Worm (Caenorhabditis elegans) whole organism, young adult: ENCODE data around the gene ttr-35.

Experiments
- B0261.1 ChIP-seq: sonication (generic microtip); optimal IDR thresholded peaks from 2 replicates; lab custom pipeline; 2016; ENCODE audit warnings: mild to moderate bottlenecking, missing genetic modification characterization, moderate library complexity, missing compliant biosample characterization
- B0336.3 ChIP-seq: fragments of 200-800 bp; sonication (Bioruptor generic); IDR thresholded peaks from 2 replicates; pipeline ENCODE4 v1.3.6; 2022; ENCODE audit warnings: missing genetic modification characterization, missing compliant biosample characterization
- F33H1.4 ChIP-seq: fragments of 200-800 bp; sonication (Bioruptor generic); IDR thresholded peaks from 2 replicates; pipeline ENCODE4 v1.3.6; 2022; ENCODE audit warnings: missing genetic modification reagents, missing genetic modification characterization, missing compliant biosample characterization
- F57C9.4 ChIP-seq: sonication (generic microtip); optimal IDR thresholded peaks from 2 replicates; lab custom pipeline; 2017; ENCODE audit warnings: mild to moderate bottlenecking, missing genetic modification characterization, missing compliant biosample characterization
- Y53G8AR.9 ChIP-seq: fragments of 200-800 bp; sonication (Bioruptor generic); conservative IDR thresholded peaks from 2 replicates; pipeline ENCODE4 v1.3.6; 2022; ENCODE audit warnings: missing genetic modification reagents, missing genetic modification characterization, missing compliant biosample characterization
- Y79H2A.3 ChIP-seq: fragments of 200-800 bp; sonication (Bioruptor generic); conservative IDR thresholded peaks from 2 replicates; pipeline ENCODE4 v1.3.6; 2022; ENCODE audit warnings: missing genetic modification reagents, missing genetic modification characterization, missing compliant biosample characterization
- ZK185.1 ChIP-seq: sonication (generic microtip); optimal IDR thresholded peaks from 2 replicates; lab custom pipeline; 2016; ENCODE audit warnings: mild to moderate bottlenecking, missing genetic modification characterization, missing compliant biosample characterization; ENCODE audit not compliant: poor library complexity, severe bottlenecking
- attf-6 ChIP-seq: fragments of 200-800 bp; sonication (Bioruptor generic); IDR thresholded peaks from 2 replicates; pipeline ENCODE4 v1.3.6; 2022; ENCODE audit warnings: missing genetic modification reagents, missing genetic modification characterization, missing compliant biosample characterization
- cebp-1 ChIP-seq, 2 experiments: fragments of 200-800 bp in 1 of 2; sonication (Bioruptor generic) in 1 of 2; sonication (generic microtip) in 1 of 2; IDR thresholded peaks in 1 of 2; optimal IDR thresholded peaks in 1 of 2; 2 replicates each; pipeline versions ENCODE4 v1.3.6 to Lab custom; 2017 to 2022; ENCODE audit warnings: missing compliant biosample characterization in 2 of 2, missing genetic modification characterization in 2 of 2, mild to moderate bottlenecking in 1 of 2, missing genetic modification reagents in 1 of 2, moderate library complexity in 1 of 2
- chd-7 ChIP-seq: sonication (generic microtip); optimal IDR thresholded peaks from 2 replicates; lab custom pipeline; 2016; ENCODE audit warnings: mild to moderate bottlenecking, missing genetic modification characterization, moderate library complexity, missing compliant biosample characterization
- dox-1 ChIP-seq: fragments of 200-800 bp; sonication (Bioruptor generic); IDR thresholded peaks from 2 replicates; pipeline ENCODE4 v1.3.6; 2022; ENCODE audit warnings: missing genetic modification reagents, missing genetic modification characterization, missing compliant biosample characterization
- dpl-1 ChIP-seq: fragments of 150-350 bp; optimal IDR thresholded peaks from 2 replicates; lab custom pipeline; 2014; ENCODE audit warnings: missing biosample characterization, missing genetic modification reagents, missing genetic modification characterization
- egl-44 ChIP-seq: fragments of 200-800 bp; sonication (Bioruptor generic); IDR thresholded peaks from 2 replicates; pipeline ENCODE4 v1.3.6; 2022; ENCODE audit warnings: missing genetic modification reagents, missing genetic modification characterization, missing compliant biosample characterization
- ets-4 ChIP-seq: fragments of 200-800 bp; sonication (Bioruptor generic); optimal IDR thresholded peaks from 2 replicates; lab custom pipeline; 2018; ENCODE audit warnings: mild to moderate bottlenecking, missing genetic modification characterization, missing compliant biosample characterization
- him-1 ChIP-seq: sonication (generic microtip); optimal IDR thresholded peaks from 2 replicates; lab custom pipeline; 2016; ENCODE audit warnings: missing genotype, missing genetic modification reagents, missing genetic modification characterization, missing compliant biosample characterization
- hmg-20 ChIP-seq: fragments of 200-800 bp; sonication (Bioruptor generic); IDR thresholded peaks from 2 replicates; pipeline ENCODE4 v1.3.6; 2022; ENCODE audit warnings: missing genetic modification reagents, missing genetic modification characterization, missing compliant biosample characterization
- hsf-1 ChIP-seq: fragments of 200-800 bp; sonication (Bioruptor generic); IDR thresholded peaks from 2 replicates; pipeline ENCODE4 v1.3.6; 2022; ENCODE audit warnings: missing genetic modification reagents, missing genetic modification characterization, missing compliant biosample characterization
- let-607 ChIP-seq, 2 experiments: fragments of 200-800 bp in 1 of 2; sonication (Bioruptor generic) in 1 of 2; sonication (generic microtip) in 1 of 2; optimal IDR thresholded peaks; 2 replicates each; lab custom pipeline; 2016 to 2018; ENCODE audit warnings: mild to moderate bottlenecking in 2 of 2, missing compliant biosample characterization in 2 of 2, missing genetic modification characterization in 2 of 2, moderate library complexity in 2 of 2, missing genotype in 1 of 2
- lin-35 ChIP-seq, 3 experiments: fragments of 150-350 bp in 2 of 3; sonication (generic microtip) in 1 of 3; optimal IDR thresholded peaks; 2 replicates each; lab custom pipeline; 2014 to 2018; ENCODE audit warnings: missing biosample characterization in 3 of 3, missing genetic modification characterization in 3 of 3, missing genetic modification reagents in 3 of 3
- lin-40 ChIP-seq: sonication (generic microtip); optimal IDR thresholded peaks from 2 replicates; lab custom pipeline; 2016; ENCODE audit warnings: missing genetic modification characterization, mild to moderate bottlenecking, missing compliant biosample characterization, missing genotype, missing genetic modification reagents
- madf-10 ChIP-seq: sonication (generic microtip); optimal IDR thresholded peaks from 2 replicates; lab custom pipeline; 2016; ENCODE audit warnings: mild to moderate bottlenecking, missing genetic modification characterization, missing compliant biosample characterization
- nfya-1 ChIP-seq: sonication (generic microtip); optimal IDR thresholded peaks from 2 replicates; lab custom pipeline; 2017; ENCODE audit warnings: antibody characterized with exemption, missing compliant biosample characterization, missing genetic modification characterization, borderline replicate concordance; ENCODE audit not compliant: insufficient read depth
- nhr-179 ChIP-seq: sonication (generic microtip); optimal IDR thresholded peaks from 2 replicates; lab custom pipeline; 2016; ENCODE audit warnings: mild to moderate bottlenecking, missing genetic modification characterization, missing compliant biosample characterization
- nhr-80 ChIP-seq: sonication (generic microtip); optimal IDR thresholded peaks from 2 replicates; lab custom pipeline; 2016; ENCODE audit warnings: missing genetic modification characterization, missing compliant biosample characterization
- repo-1 ChIP-seq: sonication (generic microtip); optimal IDR thresholded peaks from 2 replicates; lab custom pipeline; 2017; ENCODE audit warnings: mild to moderate bottlenecking, missing genetic modification characterization, missing compliant biosample characterization
- sea-2 ChIP-seq: fragments of 200-800 bp; sonication (Bioruptor generic); IDR thresholded peaks from 2 replicates; pipeline ENCODE4 v1.3.6; 2022; ENCODE audit warnings: missing genetic modification characterization, missing compliant biosample characterization
- snpc-3.4 ChIP-seq: sonication (generic microtip); optimal IDR thresholded peaks from 2 replicates; lab custom pipeline; 2017; ENCODE audit warnings: missing genetic modification characterization, mild to moderate bottlenecking, missing compliant biosample characterization, antibody characterized with exemption, moderate library complexity, missing genotype, missing genetic modification reagents
- snpc-4 ChIP-seq, 5 experiments: fragments of 150-350 bp in 1 of 5; sonication (generic microtip) in 4 of 5; optimal IDR thresholded peaks; 2 replicates each; lab custom pipeline; 2014 to 2018; ENCODE audit warnings: missing genetic modification characterization in 5 of 5, missing biosample characterization in 3 of 5, antibody characterized with exemption in 2 of 5, mild to moderate bottlenecking in 2 of 5, missing compliant biosample characterization in 2 of 5, missing genotype in 2 of 5, moderate library complexity in 2 of 5, missing genetic modification reagents in 1 of 5
- ztf-22 ChIP-seq: fragments of 200-800 bp; sonication (Bioruptor generic); optimal IDR thresholded peaks from 2 replicates; lab custom pipeline; 2018; ENCODE audit warnings: mild to moderate bottlenecking, missing genetic modification characterization, moderate library complexity, missing compliant biosample characterization
- ztf-26 ChIP-seq: sonication (generic microtip); optimal IDR thresholded peaks from 2 replicates; lab custom pipeline; 2017; ENCODE audit warnings: missing genetic modification characterization, missing compliant biosample characterization
- ztf-3 ChIP-seq: fragments of 200-800 bp; sonication (Bioruptor generic); optimal IDR thresholded peaks from 2 replicates; lab custom pipeline; 2018; ENCODE audit warnings: mild to moderate bottlenecking, missing genetic modification characterization, missing compliant biosample characterization

The ttr-35 gene

DNA sequence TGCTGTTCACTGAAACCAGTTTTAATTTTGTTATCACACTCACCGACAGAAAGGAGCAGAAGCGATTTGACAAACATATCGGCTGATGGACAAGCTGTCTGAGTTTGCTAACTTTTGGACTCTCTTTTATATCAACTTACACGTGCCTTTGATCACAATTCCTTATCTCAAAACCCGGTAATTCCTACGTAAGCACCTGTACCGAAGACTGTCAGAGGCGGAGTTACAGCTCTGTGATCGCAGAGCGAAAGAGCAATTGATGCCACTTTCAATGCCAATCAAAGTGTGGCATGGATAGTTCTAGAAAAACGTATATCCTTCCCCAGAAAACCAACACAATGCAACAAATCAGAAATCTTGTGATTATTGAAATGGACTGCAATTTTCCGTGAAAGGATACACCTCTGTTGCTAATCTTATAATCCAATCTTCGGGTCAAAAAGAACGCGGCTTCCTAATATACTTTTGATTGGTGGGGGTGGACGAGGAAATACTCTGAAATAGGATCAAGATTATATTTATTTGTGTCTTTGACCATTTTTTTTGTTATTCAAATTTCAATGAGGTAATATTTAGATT lies 24.7 kb downstream of the ttr-35 start, which contains the start of gene ilys-5:
Gene ilys-5, minus strand, starts transcription at position 140 of the 579 bp plus-strand sequence.
- TF ChIP-seq ztf-22 (GFP tag; lab: Kevin White, UChicago) (peak; percentile 24), Y79H2A.3 (no peak), hmg-20 (GFP tag; lab: Robert Waterston, UW) (no peak), Y53G8AR.9 (0 out of 2 replicates have a peak, but pooled peaks have one; percentile 27), let-607 (tag; optimal IDR thresholded peaks at IDR 0.05; lab: Kevin White, UChicago) (peak in 1 of 2 experiments; percentile 58), dox-1 (GFP tag; lab: Robert Waterston, UW) (0 out of 2 replicates have a peak, but pooled peaks have one; percentile 12), hsf-1 (GFP tag; lab: Robert Waterston, UW) (0 out of 2 replicates have a peak, but pooled peaks have one; percentile 42), him-1 (tag; lab: Kevin White, UChicago) (no peak), ets-4 (GFP tag; lab: Kevin White, UChicago) (peak; percentile 60), egl-44 (GFP tag; lab: Robert Waterston, UW) (no peak), snpc-3.4 (no peak), lin-35 (GFP tag; optimal IDR thresholded peaks at IDR 0.05; lab: Kevin White, UChicago) (no peak), chd-7 (tag; lab: Kevin White, UChicago) (peak; percentile 62), madf-10 (tag; lab: Kevin White, UChicago) (peak; percentile 26), nhr-80 (tag; lab: Kevin White, UChicago) (peak; percentile 77), B0336.3 (GFP tag; lab: Robert Waterston, UW) (no peak)

DNA sequence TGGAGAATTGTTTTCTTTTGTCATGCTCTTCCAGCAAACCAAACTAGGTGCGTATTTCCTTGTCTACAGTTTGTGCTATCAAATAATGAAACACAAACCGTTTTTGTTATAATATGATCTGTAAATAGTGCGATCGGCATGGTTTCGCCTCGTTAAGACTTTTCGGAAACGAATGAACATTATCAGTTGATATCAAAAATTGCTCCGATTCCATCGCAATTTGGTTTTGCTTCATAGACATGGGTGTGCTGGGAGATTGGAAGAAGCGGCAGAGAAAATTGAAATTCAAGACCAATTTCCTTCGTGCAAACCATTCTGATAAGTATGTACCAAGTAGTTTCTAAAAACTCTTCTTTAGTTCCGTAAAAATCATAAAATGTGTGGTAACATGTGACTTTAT lies 26.0 kb downstream of the ttr-35 start:
- TF ChIP-seq snpc-4 (GFP tag; optimal IDR thresholded peaks at IDR 0.05; lab: Kevin White, UChicago) (no peak), snpc-4 (tag; optimal IDR thresholded peaks at IDR 0.05; lab: Kevin White, UChicago) (no peak), attf-6 (GFP tag; lab: Robert Waterston, UW) (no peak), dox-1 (GFP tag; lab: Robert Waterston, UW) (no peak), nhr-80 (tag; lab: Kevin White, UChicago) (peak; percentile 86), ztf-3 (GFP tag; lab: Kevin White, UChicago) (no peak), let-607 (tag; optimal IDR thresholded peaks at IDR 0.05; lab: Kevin White, UChicago) (no peak), F33H1.4 (GFP tag; lab: Robert Waterston, UW) (no peak), repo-1 (no peak), B0261.1 (tag; lab: Kevin White, UChicago) (no peak)
- TF ChIP-seq, all 124 proteins: peak for 1

DNA sequence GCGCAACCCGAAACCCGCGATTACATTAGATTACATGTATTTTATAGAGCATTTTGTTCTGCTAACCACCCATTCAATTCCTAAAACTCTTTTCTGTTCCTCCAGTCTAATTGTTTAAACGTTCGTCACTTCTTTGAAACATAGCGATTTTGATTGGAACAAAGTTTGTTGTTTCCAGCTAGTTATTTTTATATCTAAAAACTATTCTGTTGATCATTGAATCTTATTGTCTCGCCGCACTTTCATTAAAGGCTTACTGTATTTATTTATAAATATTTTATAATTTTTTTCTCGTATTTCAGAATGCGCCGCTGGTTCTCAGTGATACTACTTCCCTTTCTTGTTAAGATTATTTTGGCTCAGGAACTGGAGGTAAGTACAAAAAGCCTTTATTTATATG lies 30.6 kb downstream of the ttr-35 start, which contains the start of gene T14E8.2:
Gene T14E8.2, plus strand, starts transcription at position 301 of the 400 bp plus-strand sequence.
- TF ChIP-seq ztf-26 (tag; lab: Kevin White, UChicago), result no peak
- TF ChIP-seq nfya-1 (tag; lab: Kevin White, UChicago), result no peak
- no peak for TF ChIP-seq lin-40 (tag; lab: Kevin White, UChicago)

DNA sequence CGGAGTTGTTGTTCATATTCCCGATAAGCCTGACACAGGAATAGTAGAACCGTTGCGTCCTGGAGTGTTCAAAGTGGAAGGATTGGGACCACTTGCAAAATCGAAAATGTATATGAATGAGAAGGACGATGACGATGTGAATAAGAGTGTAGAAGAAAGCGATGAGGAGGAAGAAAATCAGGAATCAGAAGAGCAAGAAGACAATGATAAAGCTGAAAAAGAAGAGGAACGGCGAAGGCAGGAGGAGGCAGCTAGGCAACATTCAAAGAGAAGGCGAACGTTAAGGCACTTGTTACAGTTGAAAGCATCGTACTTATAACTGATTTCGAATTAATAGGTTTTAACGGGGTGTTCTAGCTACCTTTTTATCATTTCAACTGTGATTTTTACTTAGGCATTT lies 31.6 kb downstream of the ttr-35 start:
- TF ChIP-seq ZK185.1 (tag; lab: Kevin White, UChicago), result no peak

DNA sequence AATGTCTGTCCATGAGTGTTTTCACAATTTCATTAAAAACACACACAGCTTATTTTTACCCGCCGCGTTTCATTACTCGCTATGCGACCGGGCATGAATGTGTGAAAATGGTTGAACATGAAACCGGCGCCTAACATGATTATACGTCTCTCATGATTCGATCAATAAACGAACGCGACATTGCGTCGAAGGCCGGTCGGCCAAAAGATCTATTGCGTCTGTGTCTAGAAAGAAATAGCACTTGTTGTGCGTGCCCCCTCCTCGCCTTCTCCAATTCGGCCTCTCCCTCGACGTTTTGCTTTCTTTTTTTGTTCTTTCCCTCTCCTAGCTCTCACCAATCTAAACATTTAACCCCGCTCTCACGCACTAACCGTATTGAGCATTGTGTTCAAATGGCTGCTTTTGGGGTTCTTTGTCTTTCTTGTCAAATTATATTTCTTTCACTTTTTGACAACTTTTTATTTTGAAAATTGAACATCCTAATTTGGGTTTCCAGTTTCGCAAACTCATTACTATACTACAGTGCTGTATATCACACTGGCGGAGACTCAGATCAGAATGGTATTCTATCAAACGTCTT lies 39.1 kb downstream of the ttr-35 start:
- no peak for TF ChIP-seq sea-2
- TF ChIP-seq dpl-1, result no peak
- peak; percentile 51; the same call in 1 of the 2 replicates for TF ChIP-seq dox-1 (GFP tag; lab: Robert Waterston, UW)
- TF ChIP-seq cebp-1 (GFP tag; IDR thresholded peaks at IDR 0.05; lab: Robert Waterston, UW), result no peak
- TF ChIP-seq cebp-1 (tag; optimal IDR thresholded peaks at IDR 0.05; lab: Kevin White, UChicago), result peak; percentile 34
- TF ChIP-seq F57C9.4 (tag; lab: Kevin White, UChicago), result no peak
- TF ChIP-seq nhr-179 (tag; lab: Kevin White, UChicago), result no peak
